Worm (Caenorhabditis elegans) whole organism, L4/young adult: ENCODE data around the gene Y53F4B.1.
"Not testable (repeated sequence)": the region's sequence is repeated elsewhere in the genome, so short reads cannot be mapped to it uniquely, and the experiment has no call there.

Experiments
- W03F9.2 ChIP-seq: fragments of 150-350 bp; optimal IDR thresholded peaks from 2 replicates; lab custom pipeline; 2014; ENCODE audit warnings: missing biosample characterization, missing genetic modification characterization
- dao-5 ChIP-seq: sonication (generic microtip); optimal IDR thresholded peaks from 2 replicates; lab custom pipeline; 2016; ENCODE audit warnings: missing genotype, missing genetic modification characterization, moderate library complexity, missing compliant biosample characterization
- him-1 ChIP-seq: sonication (generic microtip); optimal IDR thresholded peaks from 2 replicates; lab custom pipeline; 2016; ENCODE audit warnings: missing genotype, missing genetic modification reagents, missing genetic modification characterization, missing compliant biosample characterization

The Y53F4B.1 gene

DNA sequence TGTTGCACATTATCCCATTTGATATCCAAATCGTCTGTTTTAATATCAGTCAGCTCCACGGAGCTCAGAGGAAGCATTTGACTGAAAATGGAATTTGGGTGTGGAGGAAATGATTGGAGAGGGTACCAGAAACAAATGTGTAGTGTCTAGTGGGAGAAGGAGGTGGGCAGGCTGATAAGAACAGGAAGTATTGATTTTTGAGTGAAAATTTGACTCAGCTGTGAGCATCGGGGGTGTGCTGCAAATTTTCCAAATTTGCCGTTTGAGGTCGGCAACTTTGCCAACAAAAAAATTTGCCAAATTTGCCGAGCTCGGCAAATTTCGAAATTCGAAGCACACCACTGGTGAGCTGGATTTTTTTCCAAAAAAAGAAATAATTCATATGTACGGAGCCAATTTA is at the start of gene Y53F4B.1:
Gene Y53F4B.1 (minus strand): TSS at position 101 of the 400 bp plus-strand sequence.
- TF ChIP-seq W03F9.2 (no peak), dao-5 (tag; lab: Kevin White, UChicago) (no peak), him-1 (tag; lab: Kevin White, UChicago) (no peak)

DNA sequence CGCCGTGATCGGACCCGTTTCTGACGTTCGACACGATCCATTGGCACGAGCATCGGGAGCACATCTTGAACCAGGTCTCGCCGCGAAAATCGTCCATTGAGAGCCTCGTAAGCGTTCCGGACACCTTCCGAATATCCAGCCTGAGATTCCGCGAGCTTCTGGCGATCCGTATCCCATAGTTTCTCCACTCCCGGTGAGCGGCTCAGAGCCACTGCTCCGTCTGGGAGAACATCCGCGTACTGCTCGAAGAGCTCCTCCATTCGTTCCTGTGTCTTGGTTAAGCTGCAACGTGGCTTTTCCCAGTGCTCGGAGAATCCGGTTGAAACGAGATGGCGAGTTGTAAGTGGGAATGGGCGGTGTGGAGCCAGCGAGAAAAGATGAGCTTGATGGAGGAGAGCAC is 47.1 kb upstream of the Y53F4B.1 start:
- TF ChIP-seq him-1 (tag; lab: Kevin White, UChicago) (no peak), dao-5 (tag; lab: Kevin White, UChicago) (no peak), W03F9.2 (no peak)

DNA sequence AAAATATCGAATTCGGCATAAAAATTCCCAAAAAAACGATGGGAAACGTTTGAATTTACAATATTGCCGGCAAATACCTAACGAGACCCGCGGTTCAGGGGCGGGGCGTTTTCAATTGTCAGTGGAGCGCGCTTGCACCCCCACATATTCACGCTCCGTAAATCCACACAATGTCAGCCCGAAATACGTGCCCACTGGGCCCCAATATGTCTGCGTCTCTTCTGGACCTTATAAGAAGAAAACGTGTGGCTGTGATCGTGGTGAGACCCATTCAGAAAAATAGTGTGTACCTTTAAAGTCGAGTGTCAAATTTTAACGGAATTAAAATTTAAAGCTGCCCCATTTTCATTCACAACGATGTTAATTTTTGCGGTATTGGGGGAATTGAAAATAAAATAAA is 46.5 kb upstream of the Y53F4B.1 start:
- TF ChIP-seq him-1 (tag; lab: Kevin White, UChicago) (no peak), W03F9.2 (no peak), dao-5 (tag; lab: Kevin White, UChicago) (no peak)

DNA sequence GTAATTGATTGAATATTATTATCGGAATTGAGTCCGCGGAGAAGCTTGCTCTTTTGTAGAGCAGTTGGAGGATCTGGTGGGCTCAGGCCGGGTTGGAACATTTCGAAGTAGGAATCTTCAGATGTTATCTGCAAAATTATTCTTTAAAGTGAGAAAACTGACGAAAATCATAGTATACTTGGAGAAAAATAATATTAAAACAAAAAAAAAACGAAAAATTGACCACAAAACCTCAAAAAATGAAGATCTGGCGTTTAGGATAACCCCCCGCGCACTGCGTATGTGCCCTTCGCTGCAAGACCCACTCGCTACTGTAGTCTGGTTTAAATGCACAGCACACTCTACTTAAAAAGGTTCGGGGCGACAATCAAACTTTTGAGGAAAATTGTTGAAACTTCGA is 45.4 kb upstream of the Y53F4B.1 start, which contains the start of gene Y53F4B.10:
Gene Y53F4B.10 (minus strand): TSS at position 101 of the 400 bp plus-strand sequence.
- TF ChIP-seq him-1 (tag; lab: Kevin White, UChicago) (no peak), W03F9.2 (no peak), dao-5 (tag; lab: Kevin White, UChicago) (no peak)

DNA sequence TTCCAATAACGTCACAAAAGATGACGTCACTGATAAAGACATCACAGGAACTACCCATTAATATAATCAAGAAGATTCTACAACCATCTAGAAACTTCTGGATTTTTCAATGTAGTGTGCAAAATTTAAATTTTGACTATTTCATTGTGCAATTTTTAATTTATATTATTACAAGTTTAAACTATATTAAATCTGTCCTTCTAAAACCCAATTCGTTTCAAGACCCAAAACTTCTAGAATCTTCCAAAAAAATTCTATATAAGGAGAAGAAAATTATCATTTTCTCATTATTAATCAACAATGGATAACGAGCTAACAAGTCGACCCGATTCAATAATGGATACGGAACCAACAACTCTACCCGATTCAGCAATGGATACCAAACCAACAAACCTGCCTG is 34.6 kb upstream of the Y53F4B.1 start, which contains the start of gene Y53F4B.7:
Gene Y53F4B.7 (plus strand): TSS at position 301 of the 400 bp plus-strand sequence.
- TF ChIP-seq him-1 (tag; lab: Kevin White, UChicago); W03F9.2; dao-5 (tag; lab: Kevin White, UChicago): not testable (repeated sequence)

DNA sequence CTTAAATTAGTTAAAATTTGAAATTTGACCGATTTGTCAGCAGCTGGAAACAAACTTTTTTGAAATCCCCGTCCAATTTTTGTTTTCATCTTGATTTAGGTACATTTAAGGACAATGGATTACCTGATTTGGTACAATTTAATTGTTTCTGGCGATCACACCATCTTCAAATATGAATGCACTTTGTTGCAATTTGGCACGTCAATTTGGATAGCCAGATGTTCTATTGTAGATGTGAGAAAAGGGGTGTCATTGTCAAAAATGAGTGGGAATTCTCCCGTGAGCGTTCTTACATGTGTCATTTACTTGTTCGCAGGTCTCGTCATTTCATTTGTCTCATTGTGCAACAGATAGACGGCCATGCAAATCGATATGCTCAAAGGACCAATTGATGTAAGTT is 30.2 kb upstream of the Y53F4B.1 start, which contains the start of gene Y53F4B.43:
Gene Y53F4B.43 (plus strand): TSS at position 301 of the 400 bp plus-strand sequence.
- TF ChIP-seq W03F9.2; dao-5 (tag; lab: Kevin White, UChicago); him-1 (tag; lab: Kevin White, UChicago): not testable (repeated sequence)

DNA sequence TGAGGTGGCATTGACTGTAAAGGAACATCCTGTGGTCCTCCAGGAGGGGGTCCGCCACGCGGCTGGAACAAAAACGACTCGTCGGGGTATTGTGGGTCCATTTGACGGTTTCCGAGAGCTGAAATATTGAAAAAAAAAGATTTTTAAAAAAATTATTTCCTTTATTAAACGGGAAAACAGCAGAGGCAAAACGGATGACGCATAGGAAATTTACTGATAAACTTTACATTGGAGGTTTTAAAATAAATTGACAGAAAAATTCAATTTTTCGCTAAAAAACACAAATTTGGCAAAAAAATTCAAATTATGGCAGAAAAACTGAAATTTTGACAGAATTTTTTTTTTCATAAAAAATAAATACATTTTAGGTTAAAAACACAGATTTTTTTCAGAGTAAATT is 25.9 kb upstream of the Y53F4B.1 start, which contains the start of gene Y53F4B.5:
Gene Y53F4B.5 (minus strand): TSS at position 101 of the 400 bp plus-strand sequence.
- no peak for TF ChIP-seq dao-5 (tag; lab: Kevin White, UChicago)
- no peak for TF ChIP-seq W03F9.2
- no peak for TF ChIP-seq him-1 (tag; lab: Kevin White, UChicago)

DNA sequence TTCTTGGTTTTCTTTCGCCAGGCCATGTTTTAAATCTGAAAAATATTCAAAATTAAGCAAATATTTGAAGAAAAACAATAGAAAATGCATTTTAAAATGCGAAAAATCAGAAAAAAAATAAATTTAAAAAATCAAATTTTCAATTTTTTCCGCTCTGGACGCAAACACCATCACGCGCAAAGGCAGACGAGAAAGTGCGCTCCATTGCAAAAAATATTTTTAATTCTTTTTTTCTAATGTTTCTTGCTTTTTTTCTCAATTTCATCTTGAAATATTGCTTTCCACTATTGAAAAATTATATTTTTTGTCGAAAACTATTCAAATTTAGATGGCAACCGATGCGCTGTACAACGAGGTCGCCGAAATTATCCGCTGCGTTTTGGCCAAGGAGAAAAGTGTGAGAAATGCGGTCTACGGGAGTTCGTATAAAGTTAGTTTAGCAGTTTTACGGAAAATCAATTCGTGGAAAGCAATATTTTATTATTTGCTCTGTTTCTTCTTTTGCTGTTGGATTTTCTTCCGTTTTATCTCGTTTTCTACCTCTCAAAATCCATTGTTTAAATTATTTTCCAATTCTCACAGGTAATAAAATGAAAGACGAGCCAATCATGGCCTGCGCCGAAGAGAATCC is 11.4 kb upstream of the Y53F4B.1 start, which contains the start of the genes pole-4, nsun-5 and metl-2:
Gene pole-4 (minus strand): TSS at position 35 of the 631 bp plus-strand sequence.
Gene nsun-5 (plus strand): TSS at position 298 of the 631 bp plus-strand sequence.
Gene metl-2 (plus strand): TSS at position 581 of the 631 bp plus-strand sequence.
- TF ChIP-seq dao-5 (tag; lab: Kevin White, UChicago) (no peak), him-1 (tag; lab: Kevin White, UChicago) (no peak), W03F9.2 (peak; percentile 35)

DNA sequence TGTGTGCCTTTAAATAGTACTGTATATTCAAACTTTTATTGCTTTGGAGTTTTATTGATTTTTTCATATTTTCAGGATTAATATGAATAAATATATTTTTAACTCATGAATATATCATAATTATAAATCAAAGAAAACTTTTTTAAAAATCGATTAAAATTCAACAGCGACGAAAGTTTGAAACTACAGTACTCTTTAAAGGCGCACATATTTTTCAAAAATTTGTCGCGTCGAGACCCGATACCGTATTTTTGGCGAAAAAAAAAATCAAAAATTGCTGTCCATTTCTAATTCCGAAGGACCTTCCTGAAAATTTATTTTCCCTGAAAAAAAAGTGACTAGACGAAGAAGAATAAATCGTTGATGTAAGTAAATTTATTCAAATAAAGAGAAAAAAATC is 10.3 kb upstream of the Y53F4B.1 start:
- no peak for TF ChIP-seq W03F9.2

DNA sequence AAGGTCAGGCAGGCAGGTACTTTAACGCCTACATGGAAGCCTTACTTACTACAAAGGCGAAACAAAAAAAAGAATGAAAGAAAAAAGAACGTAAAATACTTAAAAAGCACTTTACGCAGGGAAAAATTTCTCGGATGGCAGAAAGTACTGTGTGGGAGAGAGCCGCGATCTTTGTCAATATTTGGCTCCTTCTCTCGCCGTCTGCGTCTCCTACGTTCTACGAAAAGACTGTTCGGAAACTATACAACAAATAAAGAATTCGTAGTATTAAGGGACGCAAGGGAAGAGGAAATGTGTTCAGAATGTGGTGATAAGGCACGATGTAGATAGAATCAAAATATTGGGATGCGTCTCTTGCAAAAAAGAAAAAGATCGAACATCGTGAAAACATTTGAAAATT is 9.1 kb upstream of the Y53F4B.1 start:
- TF ChIP-seq dao-5 (tag; lab: Kevin White, UChicago) (no peak), him-1 (tag; lab: Kevin White, UChicago) (no peak), W03F9.2 (no peak)

DNA sequence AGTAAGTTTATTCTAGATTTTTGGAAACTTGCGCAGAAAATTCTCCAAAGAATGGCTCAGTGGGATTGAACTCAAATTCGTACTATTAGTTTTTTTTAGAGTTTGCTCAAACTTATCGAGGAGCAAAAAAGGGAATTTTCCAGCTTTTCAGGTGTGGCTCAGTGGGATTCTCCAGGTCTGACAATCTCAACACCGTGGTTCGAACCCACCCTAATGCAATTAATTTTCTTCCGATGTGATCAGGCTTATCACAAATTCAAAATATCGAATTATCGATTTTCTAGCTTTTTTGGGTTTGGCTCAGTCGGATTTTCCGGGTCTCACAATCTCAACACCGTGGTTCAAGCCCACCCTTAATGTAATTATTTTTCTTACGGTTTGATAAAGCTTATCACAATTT is 8.4 kb upstream of the Y53F4B.1 start:
- TF ChIP-seq dao-5 (tag; lab: Kevin White, UChicago) (no peak), him-1 (tag; lab: Kevin White, UChicago) (no peak), W03F9.2 (no peak)

DNA sequence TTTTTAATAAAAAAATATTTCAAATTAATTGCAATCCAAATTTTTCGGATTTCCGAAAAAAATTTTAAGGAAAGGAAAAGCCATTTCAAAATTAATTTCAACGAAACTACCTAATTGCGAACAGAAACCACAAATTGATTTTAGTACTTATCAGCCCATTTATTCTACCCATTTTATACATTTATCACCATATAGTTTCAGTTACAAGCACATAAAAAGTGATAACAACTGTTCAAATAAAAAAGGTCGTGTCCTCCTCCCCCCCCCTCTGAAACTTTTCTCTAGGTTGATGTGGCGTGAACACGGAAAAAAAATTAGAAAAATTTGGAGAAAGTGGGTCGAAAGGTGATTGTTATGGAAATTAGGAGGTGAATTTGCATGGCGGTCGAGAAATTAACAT is 6.9 kb upstream of the Y53F4B.1 start:
- no peak for TF ChIP-seq him-1 (tag; lab: Kevin White, UChicago)
- TF ChIP-seq dao-5 (tag; lab: Kevin White, UChicago) = no peak
- no peak for TF ChIP-seq W03F9.2

DNA sequence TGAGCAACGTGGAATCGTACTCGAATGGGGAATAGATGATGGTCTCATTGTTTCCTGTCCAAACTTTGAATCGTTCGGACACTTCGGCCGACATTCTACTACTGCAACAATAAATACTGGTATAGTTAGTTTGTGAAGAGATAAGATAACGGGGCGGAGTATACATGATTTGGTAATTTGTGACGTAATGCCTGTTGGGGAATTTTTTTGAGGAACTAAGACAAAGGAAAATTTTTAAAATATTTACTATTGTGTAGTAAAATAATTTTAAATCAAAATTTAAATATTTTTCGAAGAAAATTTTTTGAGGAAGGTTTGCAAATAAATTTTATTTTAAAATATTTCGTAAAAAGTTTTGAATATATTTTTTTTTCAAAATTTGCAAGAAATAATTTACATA is 6.0 kb upstream of the Y53F4B.1 start, which contains the start of gene elo-9:
Gene elo-9 (minus strand): TSS at position 101 of the 400 bp plus-strand sequence.
- TF ChIP-seq him-1 (tag; lab: Kevin White, UChicago) = no peak

DNA sequence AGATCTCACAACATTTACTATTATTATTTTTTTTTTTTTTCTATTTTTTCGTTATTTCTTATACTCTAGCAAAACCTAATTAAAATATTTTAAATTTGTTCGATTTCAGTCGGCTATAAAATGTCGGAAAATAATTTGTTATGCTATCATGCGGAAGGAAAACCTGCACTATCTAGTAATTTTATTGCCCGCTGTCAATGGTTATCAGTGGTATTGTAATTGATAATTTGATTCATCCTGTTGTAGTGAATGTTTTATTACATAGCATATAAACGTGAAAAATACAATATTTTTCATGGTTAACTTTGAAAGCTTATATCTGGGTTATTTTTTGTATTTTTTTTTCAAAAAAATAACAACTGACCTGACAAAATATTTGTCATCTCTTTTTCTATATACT is 1.3 kb upstream of the Y53F4B.1 start:
- TF ChIP-seq dao-5 (tag; lab: Kevin White, UChicago) (no peak), him-1 (tag; lab: Kevin White, UChicago) (no peak), W03F9.2 (no peak)
